Worm (Caenorhabditis elegans) whole organism, L1 larva: Measurements from ENCODE around the gene trm-1.

ENCODE experiments used
- C04F5.9 ChIP-seq: sonication (generic microtip); optimal IDR thresholded peaks from 2 replicates; lab custom pipeline; 2016; ENCODE audit warnings: missing genetic modification characterization, missing compliant biosample characterization
- aly-2 ChIP-seq: fragments of 150-350 bp; optimal IDR thresholded peaks from 2 replicates; lab custom pipeline; 2014; ENCODE audit warnings: missing biosample characterization, missing genetic modification characterization
- ceh-63 ChIP-seq: fragments of 200-800 bp; sonication (Bioruptor generic); optimal IDR thresholded peaks from 2 replicates; lab custom pipeline; 2018; ENCODE audit warnings: mild to moderate bottlenecking, missing genetic modification characterization, missing compliant biosample characterization
- ceh-82 ChIP-seq, 3 experiments: fragments of 150-350 bp in 1 of 3; sonication (generic microtip) in 2 of 3; optimal IDR thresholded peaks; 2 replicates each; lab custom pipeline; 2014 to 2017; ENCODE audit warnings: missing biosample characterization in 3 of 3, missing genetic modification characterization in 3 of 3
- ceh-90 ChIP-seq: sonication (generic microtip); optimal IDR thresholded peaks from 2 replicates; lab custom pipeline; 2016; ENCODE audit warnings: missing genetic modification characterization, missing compliant biosample characterization
- ces-1 ChIP-seq: fragments of 150-350 bp; optimal IDR thresholded peaks from 2 replicates; lab custom pipeline; 2014; ENCODE audit warnings: missing biosample characterization, missing genetic modification reagents, missing genetic modification characterization
- efl-1 ChIP-seq, 4 experiments: fragments of 150-350 bp; optimal IDR thresholded peaks in 3 of 4; peaks in 1 of 4; 1 replicate in 1 of 4; 2 replicates in 3 of 4; lab custom pipeline; 2014; ENCODE audit warnings: missing biosample characterization in 2 of 4, missing genetic modification characterization in 2 of 4, missing genetic modification reagents in 2 of 4
- efl-3 ChIP-seq: fragments of 200-800 bp; sonication (Bioruptor generic); optimal IDR thresholded peaks from 2 replicates; lab custom pipeline; 2018; ENCODE audit warnings: mild to moderate bottlenecking, missing genetic modification characterization, missing compliant biosample characterization
- elt-3 ChIP-seq, 6 experiments: fragments of 150-350 bp in 1 of 6; sonication (generic microtip); optimal IDR thresholded peaks; 2 replicates each; lab custom pipeline; 2017 to 2018; ENCODE audit warnings: missing biosample characterization in 6 of 6, missing genetic modification characterization in 6 of 6, inconsistent platforms in 1 of 6
- fkh-4 ChIP-seq: sonication (generic microtip); optimal IDR thresholded peaks from 2 replicates; lab custom pipeline; 2016; ENCODE audit warnings: missing compliant biosample characterization, missing genetic modification characterization, borderline replicate concordance
- hlh-4 ChIP-seq: sonication (generic microtip); optimal IDR thresholded peaks from 2 replicates; lab custom pipeline; 2016; ENCODE audit warnings: mild to moderate bottlenecking, missing genetic modification characterization, missing compliant biosample characterization
- hpl-2 ChIP-seq: fragments of 150-350 bp; optimal IDR thresholded peaks from 2 replicates; lab custom pipeline; 2014; ENCODE audit warnings: missing biosample characterization, missing genetic modification reagents, missing genetic modification characterization
- irx-1 ChIP-seq: sonication (generic microtip); optimal IDR thresholded peaks from 2 replicates; lab custom pipeline; 2016; ENCODE audit warnings: missing genetic modification characterization, missing compliant biosample characterization
- lin-13 ChIP-seq: fragments of 150-350 bp; optimal IDR thresholded peaks from 2 replicates; lab custom pipeline; 2014; ENCODE audit warnings: missing biosample characterization, missing genetic modification reagents, missing genetic modification characterization
- lin-14 ChIP-seq: fragments of 200-800 bp; sonication (Bioruptor generic); optimal IDR thresholded peaks from 2 replicates; lab custom pipeline; 2018; ENCODE audit warnings: mild to moderate bottlenecking, missing genetic modification characterization, moderate library complexity, missing compliant biosample characterization
- lin-35 ChIP-seq, 2 experiments: fragments of 150-350 bp; optimal IDR thresholded peaks; 2 replicates each; lab custom pipeline; 2014; ENCODE audit warnings: missing biosample characterization in 2 of 2, missing genetic modification characterization in 2 of 2, missing genetic modification reagents in 2 of 2
- lin-39 ChIP-seq: fragments of 150-350 bp; optimal IDR thresholded peaks from 2 replicates; lab custom pipeline; 2014; ENCODE audit warnings: missing biosample characterization, missing genetic modification reagents, missing genetic modification characterization
- mab-9 ChIP-seq: fragments of 200-800 bp; sonication (Bioruptor generic); IDR thresholded peaks from 2 replicates; pipeline ENCODE4 v1.3.6; 2022; ENCODE audit warnings: missing genetic modification reagents, missing genetic modification characterization, missing compliant biosample characterization
- mdl-1 ChIP-seq, 2 experiments: fragments of 150-350 bp; optimal IDR thresholded peaks; 2 replicates each; lab custom pipeline; 2014 to 2017; ENCODE audit warnings: missing biosample characterization in 2 of 2, missing genetic modification characterization in 2 of 2, inconsistent platforms in 1 of 2
- mef-2 ChIP-seq: fragments of 150-350 bp; optimal IDR thresholded peaks from 2 replicates; lab custom pipeline; 2014; ENCODE audit warnings: missing biosample characterization, missing genetic modification characterization
- nhr-11 ChIP-seq: fragments of 150-350 bp; optimal IDR thresholded peaks from 2 replicates; lab custom pipeline; 2014; ENCODE audit warnings: missing biosample characterization, missing genetic modification characterization
- nhr-12 ChIP-seq: sonication (generic microtip); optimal IDR thresholded peaks from 2 replicates; lab custom pipeline; 2017; ENCODE audit warnings: missing biosample characterization, missing genetic modification characterization
- nhr-19 ChIP-seq: fragments of 200-800 bp; sonication (Bioruptor generic); conservative IDR thresholded peaks from 2 replicates; pipeline ENCODE4 v1.3.6; 2022; ENCODE audit warnings: missing genetic modification characterization, missing compliant biosample characterization
- nhr-20 ChIP-seq: sonication (generic microtip); optimal IDR thresholded peaks from 2 replicates; lab custom pipeline; 2016; ENCODE audit warnings: mild to moderate bottlenecking, missing genetic modification characterization, missing compliant biosample characterization
- nhr-237 ChIP-seq: fragments of 150-350 bp; optimal IDR thresholded peaks from 2 replicates; lab custom pipeline; 2014; ENCODE audit warnings: missing biosample characterization, missing genetic modification characterization
- nhr-28 ChIP-seq: fragments of 150-350 bp; optimal IDR thresholded peaks from 2 replicates; lab custom pipeline; 2014; ENCODE audit warnings: missing biosample characterization, missing genetic modification characterization
- nhr-71 ChIP-seq: sonication (generic microtip); optimal IDR thresholded peaks from 2 replicates; lab custom pipeline; 2016; ENCODE audit warnings: mild to moderate bottlenecking, missing genetic modification characterization, moderate library complexity, missing compliant biosample characterization
- nhr-76 ChIP-seq: sonication (generic microtip); optimal IDR thresholded peaks from 2 replicates; lab custom pipeline; 2017; ENCODE audit warnings: missing biosample characterization, missing genetic modification characterization
- nhr-90 ChIP-seq: sonication (generic microtip); optimal IDR thresholded peaks from 2 replicates; lab custom pipeline; 2016; ENCODE audit warnings: mild to moderate bottlenecking, missing genetic modification characterization, missing compliant biosample characterization; ENCODE audit not compliant: poor library complexity
- pag-3 ChIP-seq: sonication (generic microtip); optimal IDR thresholded peaks from 2 replicates; lab custom pipeline; 2017; ENCODE audit warnings: missing genetic modification characterization, mild to moderate bottlenecking, missing compliant biosample characterization, antibody characterized with exemption, borderline replicate concordance; ENCODE audit not compliant: insufficient read depth
- rnt-1 ChIP-seq: sonication (generic microtip); optimal IDR thresholded peaks from 2 replicates; lab custom pipeline; 2016; ENCODE audit warnings: mild to moderate bottlenecking, missing genetic modification characterization, moderate library complexity, missing compliant biosample characterization
- skn-1 ChIP-seq: fragments of 150-350 bp; optimal IDR thresholded peaks from 2 replicates; lab custom pipeline; 2014; ENCODE audit warnings: missing biosample characterization, missing genetic modification characterization
- snpc-4 ChIP-seq: fragments of 150-350 bp; optimal IDR thresholded peaks from 2 replicates; lab custom pipeline; 2014; ENCODE audit warnings: missing biosample characterization, missing genetic modification characterization
- snu-23 ChIP-seq: sonication (generic microtip); optimal IDR thresholded peaks from 2 replicates; lab custom pipeline; 2016; ENCODE audit warnings: missing genetic modification characterization, missing compliant biosample characterization
- sptf-1 ChIP-seq: fragments of 150-350 bp; optimal IDR thresholded peaks from 2 replicates; lab custom pipeline; 2014; ENCODE audit warnings: missing biosample characterization, missing genetic modification characterization
- vab-15 ChIP-seq: sonication (generic microtip); optimal IDR thresholded peaks from 2 replicates; lab custom pipeline; 2017; ENCODE audit warnings: missing genotype, mild to moderate bottlenecking, missing genetic modification characterization, missing compliant biosample characterization
- ztf-4 ChIP-seq: fragments of 150-350 bp; optimal IDR thresholded peaks from 2 replicates; lab custom pipeline; 2014; ENCODE audit warnings: missing biosample characterization, missing genetic modification characterization

Gene trm-1

DNA sequence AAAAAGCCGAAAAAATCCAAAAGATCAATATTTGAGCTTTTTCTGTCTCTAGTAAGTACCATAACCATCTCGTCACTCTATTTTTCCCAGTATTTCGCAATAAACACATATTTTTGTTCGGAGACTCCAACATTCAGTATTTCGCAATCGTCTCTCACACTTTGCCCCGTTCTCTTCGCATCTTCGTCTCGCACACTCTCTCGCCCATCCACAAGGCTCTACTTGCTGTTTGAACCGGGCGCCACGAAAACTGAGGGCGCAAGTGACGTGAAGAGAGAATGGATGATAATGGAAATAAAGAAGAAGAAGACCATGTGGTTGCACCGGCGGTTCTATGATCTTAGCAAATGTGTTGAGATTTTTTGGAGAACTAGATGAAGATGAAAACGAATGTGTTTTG, 14.7 kb upstream of the trm-1 start (continued):
- TF ChIP-seq vab-15 (tag; lab: Kevin White, UChicago) (no peak), lin-13 (GFP tag; lab: Kevin White, UChicago) (peak; percentile 87), efl-1 (optimal IDR thresholded peaks at IDR 0.05; lab: Kevin White, UChicago) (peak; percentile 78 to 86), efl-1 (GFP tag; optimal IDR thresholded peaks at IDR 0.05 in 1 of 2; lab: Kevin White, UChicago) (peak; percentile 59 to 95)

DNA sequence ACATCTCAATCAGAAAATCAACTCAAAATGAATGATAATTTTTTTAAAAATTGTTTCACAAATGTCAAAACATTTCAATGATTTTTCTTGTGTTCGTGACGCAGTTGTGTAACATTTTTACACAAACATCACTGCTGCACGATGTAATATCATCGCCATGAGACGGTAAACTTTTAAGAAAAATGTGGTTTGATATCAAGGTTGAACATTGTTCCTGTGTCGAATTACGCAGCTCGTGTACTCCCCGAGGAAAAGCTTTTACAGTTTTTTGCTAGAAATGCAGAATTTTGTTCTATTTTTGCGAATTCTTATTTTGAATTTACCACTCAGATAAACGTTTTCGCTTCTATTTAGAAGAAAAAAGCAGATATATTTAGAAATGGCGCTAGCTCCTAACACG, 12.2 kb upstream of the trm-1 start:
- TF ChIP-seq nhr-71 (peak; percentile 47), efl-3 (GFP tag; lab: Kevin White, UChicago) (no peak), snu-23 (GFP tag; lab: Kevin White, UChicago) (peak; percentile 35), lin-13 (GFP tag; lab: Kevin White, UChicago) (no peak), ces-1 (GFP tag; lab: Kevin White, UChicago) (no peak), elt-3 (tag; optimal IDR thresholded peaks at IDR 0.05; lab: Kevin White, UChicago) (peak in 1 of 6 experiments; percentile 0), nhr-76 (tag; lab: Kevin White, UChicago) (no peak), hpl-2 (GFP tag; lab: Kevin White, UChicago) (no peak), mef-2 (tag; lab: Kevin White, UChicago) (no peak), skn-1 (no peak), rnt-1 (tag; lab: Kevin White, UChicago) (peak; percentile 19), aly-2 (tag; lab: Kevin White, UChicago) (no peak), nhr-11 (tag; lab: Kevin White, UChicago) (no peak), nhr-237 (tag; lab: Kevin White, UChicago) (no peak), nhr-19 (no peak), nhr-20 (tag; lab: Kevin White, UChicago) (peak; percentile 12), ceh-82 (tag; optimal IDR thresholded peaks at IDR 0.05; lab: Kevin White, UChicago) (no peak), nhr-90 (tag; lab: Kevin White, UChicago) (peak; percentile 18), ceh-90 (tag; lab: Kevin White, UChicago) (no peak), nhr-28 (tag; lab: Kevin White, UChicago) (no peak), ztf-4 (peak; percentile 24), sptf-1 (no peak), lin-14 (peak; percentile 41)

DNA sequence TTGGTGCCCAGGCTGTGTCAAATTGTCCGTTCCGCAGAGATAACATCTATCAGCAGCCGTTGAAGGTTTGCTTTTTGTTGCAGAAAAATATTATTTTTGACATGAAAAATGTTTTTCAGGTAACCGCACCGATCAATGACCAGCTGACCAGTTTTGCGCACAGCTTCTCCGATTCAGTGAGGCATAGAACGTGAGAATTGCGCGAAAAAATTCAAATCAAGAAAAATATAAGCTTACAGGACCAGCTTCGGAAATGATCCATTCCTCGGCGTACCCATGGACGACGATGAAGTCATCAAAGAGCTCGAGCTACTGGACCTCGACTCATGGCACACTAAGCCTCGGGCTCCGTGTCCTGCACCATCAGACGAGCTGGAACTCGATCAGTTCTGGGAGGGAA, 9.1 kb upstream of the trm-1 start:
- TF ChIP-seq hpl-2 (GFP tag; lab: Kevin White, UChicago) (no peak), lin-14 (no peak), mab-9 (GFP tag; lab: Robert Waterston, UW) (0 out of 2 replicates have a peak, but pooled peaks have one; percentile 6), ceh-63 (no peak), rnt-1 (tag; lab: Kevin White, UChicago) (no peak), efl-1 (optimal IDR thresholded peaks at IDR 0.05; lab: Kevin White, UChicago) (no peak), efl-1 (GFP tag; optimal IDR thresholded peaks at IDR 0.05 in 1 of 2; lab: Kevin White, UChicago) (peak in 1 of 2 experiments; percentile 90), lin-13 (GFP tag; lab: Kevin White, UChicago) (no peak), mdl-1 (tag; optimal IDR thresholded peaks at IDR 0.05; lab: Kevin White, UChicago) (no peak), pag-3 (tag; lab: Kevin White, UChicago) (no peak), hlh-4 (tag; lab: Kevin White, UChicago) (no peak), nhr-12 (tag; lab: Kevin White, UChicago) (no peak), C04F5.9 (tag; lab: Kevin White, UChicago) (no peak), snpc-4 (tag; lab: Kevin White, UChicago) (no peak), irx-1 (no peak), lin-39 (tag; lab: Kevin White, UChicago) (no peak), fkh-4 (tag; lab: Kevin White, UChicago) (no peak), nhr-90 (tag; lab: Kevin White, UChicago) (no peak), lin-35 (GFP tag; optimal IDR thresholded peaks at IDR 0.05; lab: Kevin White, UChicago) (no peak)
- TF ChIP-seq, all 84 proteins: peak for 2
